Fruit fly (Drosophila melanogaster): Measurements from ENCODE around the gene CG33285.

Gene CG33285

dm6 chr3L:21043435-21043834, 45.4 kb downstream of the CG33285 start:
- no peak for TF ChIP-seq CG32121 (GFP tag; IDR thresholded peaks at IDR 0.05)
- TF ChIP-seq CG17806 (tag; optimal IDR thresholded peaks at IDR 0.05) = no peak
- TF ChIP-seq Pif1B (GFP tag; optimal IDR thresholded peaks at IDR 0.05) = no peak
- no peak for TF ChIP-seq CG14655 (GFP tag; optimal IDR thresholded peaks at IDR 0.05)
- no peak for TF ChIP-seq CG4496 (GFP tag; IDR thresholded peaks at IDR 0.05)
- TF ChIP-seq CG8301 (tag; optimal IDR thresholded peaks at IDR 0.05) = no peak
- no peak for TF ChIP-seq gl (tag; optimal IDR thresholded peaks at IDR 0.05)
- TF ChIP-seq Pif1A (GFP tag; optimal IDR thresholded peaks at IDR 0.05) = no peak
- TF ChIP-seq rn (GFP tag; IDR thresholded peaks at IDR 0.05) = no peak
- no peak for TF ChIP-seq fd96Ca (GFP tag; IDR thresholded peaks at IDR 0.05)
- no peak for TF ChIP-seq CG15710 (tag; optimal IDR thresholded peaks at IDR 0.05)
- TF ChIP-seq CG10348 (GFP tag; IDR thresholded peaks at IDR 0.05) = no peak

dm6 chr3L:21041952-21042933, 46.5 kb downstream of the CG33285 start:
- TF ChIP-seq CG15710 (tag; optimal IDR thresholded peaks at IDR 0.05) (peak; percentile 70), CG32121 (GFP tag; IDR thresholded peaks at IDR 0.05) (peak; percentile 69), rn (GFP tag; IDR thresholded peaks at IDR 0.05) (0 out of 2 replicates have a peak, but pooled peaks have one; percentile 5), CG10348 (GFP tag; IDR thresholded peaks at IDR 0.05) (peak; percentile 27; the same call in 1 of the 2 replicates), EcR (GFP tag; optimal IDR thresholded peaks at IDR 0.05) (no peak), CG8301 (tag; optimal IDR thresholded peaks at IDR 0.05) (peak; percentile 46), CG17806 (tag; optimal IDR thresholded peaks at IDR 0.05) (peak; percentile 67), gl (tag; optimal IDR thresholded peaks at IDR 0.05) (peak; percentile 22), fd96Ca (GFP tag; IDR thresholded peaks at IDR 0.05) (peak; percentile 45; the same call in 2 of the 3 replicates), Pif1A (GFP tag; optimal IDR thresholded peaks at IDR 0.05) (peak; percentile 46), CG4496 (GFP tag; IDR thresholded peaks at IDR 0.05) (peak; percentile 73), CG12605 (GFP tag; IDR thresholded peaks at IDR 0.05) (peak; percentile 26; the same call in 1 of the 2 replicates), CG9948 (tag; optimal IDR thresholded peaks at IDR 0.05) (peak; percentile 55), CG14655 (GFP tag; optimal IDR thresholded peaks at IDR 0.05) (peak; percentile 39), Pif1B (GFP tag; optimal IDR thresholded peaks at IDR 0.05) (no peak), CG13204 (GFP tag; optimal IDR thresholded peaks at IDR 0.05) (no peak), CG8159 (tag; optimal IDR thresholded peaks at IDR 0.05) (peak; percentile 64), Snoo (tag; optimal IDR thresholded peaks at IDR 0.05) (peak; percentile 18), D1 (tag; optimal IDR thresholded peaks at IDR 0.05) (no peak), CG34367 (tag; optimal IDR thresholded peaks at IDR 0.05) (peak; percentile 19), Ets98B (GFP tag; IDR thresholded peaks at IDR 0.05) (peak; percentile 50)

- TF ChIP-seq CG32121 (GFP tag; IDR thresholded peaks at IDR 0.05) = peak; percentile 63; the same call in 1 of the 2 replicates
- no peak for TF ChIP-seq rn (GFP tag; IDR thresholded peaks at IDR 0.05)
- no peak for TF ChIP-seq CG8301 (tag; optimal IDR thresholded peaks at IDR 0.05)
- TF ChIP-seq fd96Ca (GFP tag; IDR thresholded peaks at IDR 0.05) = no peak
Observed at dm6 chr3L:21040831-21041230, 48.0 kb downstream of the CG33285 start.

Data from whole organism, pupa.